Fruit fly (Drosophila melanogaster): ENCODE results near the gene CG34043.

Gene CG34043

DNA sequence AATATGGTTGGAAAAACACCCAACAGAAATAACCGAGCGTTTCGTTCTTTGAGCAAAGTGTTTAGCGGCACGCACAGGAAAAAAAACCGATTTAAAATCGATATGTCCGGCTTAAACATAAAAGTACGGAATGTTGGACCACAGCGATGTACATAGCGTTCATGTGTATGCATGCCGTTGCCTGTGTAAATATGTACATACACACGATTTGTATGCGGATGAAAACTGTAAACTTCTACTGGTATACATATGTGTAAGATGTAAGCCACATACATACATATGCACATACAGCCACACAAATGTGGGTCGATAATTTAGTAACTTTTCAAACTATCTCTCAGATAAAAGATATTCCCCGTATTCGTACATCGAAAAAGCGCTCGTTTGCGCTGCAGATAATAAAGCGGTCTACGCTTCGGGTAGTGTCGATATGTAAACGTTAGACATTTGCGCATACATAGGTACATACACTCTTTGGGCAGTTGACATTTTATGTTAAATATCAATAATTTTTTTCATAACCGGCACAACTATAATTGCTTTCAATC, 30.9 kb downstream of the CG34043 start (continued):
- TF ChIP-seq CG2875 (GFP tag; optimal IDR thresholded peaks at IDR 0.05) (peak; percentile 27), CG8290 (GFP tag; optimal IDR thresholded peaks at IDR 0.05) (peak; percentile 15), CG8290 (tag; optimal IDR thresholded peaks at IDR 0.05) (peak in 1 of 2 experiments; percentile 73), CG33557 (GFP tag; optimal IDR thresholded peaks at IDR 0.05) (peak; percentile 87), CG18011 (GFP tag; optimal IDR thresholded peaks at IDR 0.05) (no peak), sug (tag; optimal IDR thresholded peaks at IDR 0.05) (peak; percentile 16), cg (GFP tag; optimal IDR thresholded peaks at IDR 0.05) (peak; percentile 79), dmrt99B (tag; optimal IDR thresholded peaks at IDR 0.05) (no peak), knrl (GFP tag; IDR thresholded peaks at IDR 0.05; ENCODE audit: partially characterized antibody) (no peak), bsh (GFP tag; optimal IDR thresholded peaks at IDR 0.05) (no peak), her (GFP tag; optimal IDR thresholded peaks at IDR 0.05) (no peak), CG17361 (GFP tag; IDR thresholded peaks at IDR 0.05) (no peak), crol (GFP tag; IDR thresholded peaks at IDR 0.05) (no peak), fu2 (GFP tag; optimal IDR thresholded peaks at IDR 0.05) (no peak), pros (GFP tag; optimal IDR thresholded peaks at IDR 0.05) (no peak), p53 (GFP tag; optimal IDR thresholded peaks at IDR 0.05) (peak; percentile 76), CG3281 (GFP tag; optimal IDR thresholded peaks at IDR 0.05) (peak; percentile 45), Opbp (GFP tag; IDR thresholded peaks at IDR 0.05; ENCODE audit: partially characterized antibody) (no peak), sqz (GFP tag; optimal IDR thresholded peaks at IDR 0.05) (peak; percentile 64), CG2712 (tag; optimal IDR thresholded peaks at IDR 0.05) (peak; percentile 9), Taf1 (GFP tag; IDR thresholded peaks at IDR 0.05) (no peak), CG1529 (GFP tag; optimal IDR thresholded peaks at IDR 0.05) (peak; percentile 40), CG33213 (GFP tag; optimal IDR thresholded peaks at IDR 0.05) (peak; percentile 41), CG4820 (GFP tag; optimal IDR thresholded peaks at IDR 0.05) (no peak), CG31224 (GFP tag; IDR thresholded peaks at IDR 0.05) (no peak), BtbVII (GFP tag; optimal IDR thresholded peaks at IDR 0.05) (peak; percentile 60), exex (tag; optimal IDR thresholded peaks at IDR 0.05) (peak; percentile 55), CG13424 (tag; optimal IDR thresholded peaks at IDR 0.05) (peak; percentile 34), Hey (tag; optimal IDR thresholded peaks at IDR 0.05) (no peak), B-H2 (GFP tag; optimal IDR thresholded peaks at IDR 0.05) (peak; percentile 31), sens (GFP tag) (peak; percentile 86), Poxn (GFP tag; IDR thresholded peaks at IDR 0.05) (no peak), CG12769 (tag; optimal IDR thresholded peaks at IDR 0.05) (no peak), grn (GFP tag; optimal IDR thresholded peaks at IDR 0.05) (peak; percentile 20), Med (GFP tag) (peak; percentile 73), CG11085 (GFP tag; IDR thresholded peaks at IDR 0.05) (no peak), Ets97D (GFP tag; optimal IDR thresholded peaks at IDR 0.05) (no peak), CG17568 (GFP tag; optimal IDR thresholded peaks at IDR 0.05) (peak; percentile 66), Hand (GFP tag; optimal IDR thresholded peaks at IDR 0.05) (no peak), CG30020 (tag; optimal IDR thresholded peaks at IDR 0.05) (peak; percentile 74), MTF-1 (GFP tag; optimal IDR thresholded peaks at IDR 0.05; ENCODE audit: borderline replicate concordance) (no peak), Fer1 (GFP tag; optimal IDR thresholded peaks at IDR 0.05) (peak; percentile 49), twi (tag; optimal IDR thresholded peaks at IDR 0.05) (peak; percentile 53), wdn (GFP tag; IDR thresholded peaks at IDR 0.05) (no peak), CG4707 (GFP tag; optimal IDR thresholded peaks at IDR 0.05) (peak; percentile 60), CG1602 (GFP tag; optimal IDR thresholded peaks at IDR 0.05) (no peak), CG6689 (GFP tag; IDR thresholded peaks at IDR 0.05) (no peak), CG7987 (GFP tag; optimal IDR thresholded peaks at IDR 0.05) (peak; percentile 72), inv (GFP tag; IDR thresholded peaks at IDR 0.05; ENCODE audit: partially characterized antibody) (no peak), HLH54F (GFP tag; optimal IDR thresholded peaks at IDR 0.05) (no peak), CG13123 (GFP tag; optimal IDR thresholded peaks at IDR 0.05) (no peak)
